Fruit fly (Drosophila melanogaster) whole organism, embryonic: ENCODE results near the gene Pp4-19C.

Experiments
- Antp ChIP-seq: fragments of 200-800 bp; sonication (Bioruptor generic); optimal IDR thresholded peaks from 3 replicates; lab custom pipeline; 2016; ENCODE audit warnings: missing biosample characterization, missing genetic modification characterization
- BEAF-32 ChIP-seq: fragments of 200-800 bp; sonication (Bioruptor generic); optimal IDR thresholded peaks from 3 replicates; lab custom pipeline; 2017; ENCODE audit warnings: missing biosample characterization, missing genetic modification characterization, mild to moderate bottlenecking, moderate library complexity, missing genetic modification reagents
- CG11093 ChIP-seq: fragments of 200-800 bp; sonication (Bioruptor generic); IDR thresholded peaks from 3 replicates; pipeline ENCODE4 v1.3.6; 2022; ENCODE audit warnings: missing biosample characterization, missing genetic modification characterization
- CG11696 ChIP-seq: fragments of 200-800 bp; sonication (Bioruptor generic); IDR thresholded peaks from 2 replicates; pipeline ENCODE4 v1.3.6; 2022; ENCODE audit warnings: missing biosample characterization, missing genetic modification characterization
- CG13296 ChIP-seq: fragments of 200-800 bp; sonication (Bioruptor generic); optimal IDR thresholded peaks from 3 replicates; lab custom pipeline; 2018; ENCODE audit warnings: missing biosample characterization, mild to moderate bottlenecking, missing genetic modification characterization
- CG15514 ChIP-seq: fragments of 200-800 bp; sonication (Bioruptor generic); optimal IDR thresholded peaks from 3 replicates; lab custom pipeline; 2017; ENCODE audit warnings: missing biosample characterization, missing genetic modification characterization, mild to moderate bottlenecking, moderate library complexity, missing genetic modification reagents
- CG16779 ChIP-seq: fragments of 200-800 bp; sonication (Bioruptor generic); IDR thresholded peaks from 2 replicates; pipeline ENCODE4 v1.3.6; 2022; ENCODE audit warnings: missing biosample characterization, missing genetic modification characterization
- CG16813 ChIP-seq: fragments of 200-800 bp; sonication (Bioruptor generic); IDR thresholded peaks from 3 replicates; pipeline ENCODE4 v1.3.6; 2022; ENCODE audit warnings: missing biosample characterization, missing genetic modification characterization; ENCODE audit not compliant: partially characterized antibody
- CG16863 ChIP-seq: fragments of 200-800 bp; sonication (Bioruptor generic); optimal IDR thresholded peaks from 3 replicates; lab custom pipeline; 2016; ENCODE audit warnings: missing biosample characterization, missing genetic modification characterization
- CG17328 ChIP-seq: fragments of 200-800 bp; sonication (Bioruptor generic); IDR thresholded peaks from 2 replicates; pipeline ENCODE4 v1.3.6; 2022; ENCODE audit warnings: missing biosample characterization, missing genetic modification characterization
- CG17829 ChIP-seq: fragments of 200-800 bp; optimal IDR thresholded peaks from 2 replicates; lab custom pipeline; 2019; ENCODE audit warnings: missing biosample characterization, mild to moderate bottlenecking, missing genetic modification characterization, moderate library complexity
- CG18011 ChIP-seq: fragments of 200-800 bp; sonication (Bioruptor generic); optimal IDR thresholded peaks from 2 replicates; lab custom pipeline; 2017; ENCODE audit warnings: missing biosample characterization, missing genetic modification characterization, mild to moderate bottlenecking, moderate library complexity, missing genotype
- CG18619 ChIP-seq: fragments of 200-800 bp; sonication (Bioruptor generic); optimal IDR thresholded peaks from 3 replicates; lab custom pipeline; 2017; ENCODE audit warnings: missing biosample characterization, mild to moderate bottlenecking, missing genetic modification characterization
- CG2889 ChIP-seq: fragments of 200-800 bp; sonication (Bioruptor generic); IDR thresholded peaks from 3 replicates; pipeline ENCODE4 v1.3.6; 2022; ENCODE audit warnings: missing biosample characterization, missing genetic modification characterization
- CG3065 ChIP-seq: fragments of 200-800 bp; sonication (Bioruptor generic); optimal IDR thresholded peaks from 2 replicates; lab custom pipeline; 2016; ENCODE audit warnings: missing biosample characterization, missing genetic modification characterization
- CG32772 ChIP-seq: fragments of 200-800 bp; sonication (Bioruptor generic); IDR thresholded peaks from 2 replicates; pipeline ENCODE4 v1.3.6; 2022; ENCODE audit warnings: missing biosample characterization, missing genetic modification characterization
- CG3995 ChIP-seq: fragments of 200-800 bp; sonication (Bioruptor generic); optimal IDR thresholded peaks from 3 replicates; lab custom pipeline; 2016; ENCODE audit warnings: missing biosample characterization, missing genetic modification characterization
- CG6175 ChIP-seq: fragments of 200-800 bp; sonication (Bioruptor generic); IDR thresholded peaks from 3 replicates; pipeline ENCODE4 v1.3.6; 2022; ENCODE audit warnings: missing biosample characterization, missing genetic modification characterization
- CG7372 ChIP-seq: fragments of 200-800 bp; sonication (Bioruptor generic); IDR thresholded peaks from 2 replicates; pipeline ENCODE4 v1.3.6; 2022; ENCODE audit warnings: missing biosample characterization, missing genetic modification characterization
- CG7745 ChIP-seq: fragments of 200-800 bp; sonication (Bioruptor generic); optimal IDR thresholded peaks from 2 replicates; lab custom pipeline; 2018; ENCODE audit warnings: missing biosample characterization, mild to moderate bottlenecking, missing genetic modification characterization, moderate library complexity
- CG8924 ChIP-seq: fragments of 200-800 bp; optimal IDR thresholded peaks from 3 replicates; lab custom pipeline; 2019; ENCODE audit warnings: missing biosample characterization, mild to moderate bottlenecking, missing genetic modification characterization, moderate library complexity
- CTCF ChIP-seq: fragments of 200-800 bp; sonication (Bioruptor generic); optimal IDR thresholded peaks from 2 replicates; lab custom pipeline; 2017; ENCODE audit warnings: missing biosample characterization, mild to moderate bottlenecking, missing genetic modification characterization, moderate library complexity
- Chrac-16 ChIP-seq: fragments of 200-800 bp; sonication (Bioruptor generic); optimal IDR thresholded peaks from 3 replicates; lab custom pipeline; 2016; ENCODE audit warnings: missing biosample characterization, missing genetic modification characterization
- Dad ChIP-seq: fragments of 200-800 bp; sonication (Bioruptor generic); optimal IDR thresholded peaks from 3 replicates; lab custom pipeline; 2016; ENCODE audit warnings: missing biosample characterization, missing genetic modification characterization
- Dfd ChIP-seq, 2 experiments: fragments of >200 bp; optimal IDR thresholded peaks; 2 replicates each; lab custom pipeline; 2017; ENCODE audit warnings: missing biosample characterization in 2 of 2, missing genetic modification characterization in 2 of 2
- Doc2 ChIP-seq: fragments of 200-800 bp; sonication (Bioruptor generic); IDR thresholded peaks from 2 replicates; pipeline ENCODE4 v1.3.6; 2022; ENCODE audit warnings: missing biosample characterization, missing genetic modification characterization
- E2f2 ChIP-seq: fragments of 200-800 bp; sonication (Bioruptor generic); IDR thresholded peaks from 2 replicates; pipeline ENCODE4 v1.3.6; 2022; ENCODE audit warnings: missing biosample characterization, missing genetic modification characterization
- Hey ChIP-seq: fragments of 200-800 bp; sonication (Bioruptor generic); optimal IDR thresholded peaks from 3 replicates; lab custom pipeline; 2018; ENCODE audit warnings: missing biosample characterization, mild to moderate bottlenecking, missing genetic modification characterization
- Jarid2 ChIP-seq: fragments of 200-800 bp; sonication (Bioruptor generic); optimal IDR thresholded peaks from 3 replicates; lab custom pipeline; 2017; ENCODE audit warnings: mild to moderate bottlenecking, missing biosample characterization, missing genetic modification reagents, missing genetic modification characterization
- Lim3 ChIP-seq: fragments of 200-800 bp; sonication (Bioruptor generic); IDR thresholded peaks from 2 replicates; pipeline ENCODE4 v1.3.6; 2022; ENCODE audit warnings: missing biosample characterization, missing genetic modification characterization
- Mad ChIP-seq: fragments of 200-800 bp; sonication (Bioruptor generic); optimal IDR thresholded peaks from 2 replicates; lab custom pipeline; 2016; ENCODE audit warnings: missing biosample characterization, missing genetic modification characterization
- Mrtf ChIP-seq: fragments of 200-800 bp; sonication (Bioruptor generic); IDR thresholded peaks from 3 replicates; pipeline ENCODE4 v1.3.6; 2022; ENCODE audit warnings: missing biosample characterization, missing genetic modification characterization
- Rfx ChIP-seq: fragments of 200-800 bp; sonication (Bioruptor generic); IDR thresholded peaks from 2 replicates; pipeline ENCODE4 v1.3.6; 2022; ENCODE audit warnings: missing biosample characterization, missing genetic modification characterization
- amos ChIP-seq: fragments of 200-800 bp; sonication (Bioruptor generic); IDR thresholded peaks from 2 replicates; pipeline ENCODE4 v1.3.6; 2022; ENCODE audit warnings: missing biosample characterization, missing genetic modification characterization; ENCODE audit not compliant: partially characterized antibody
- chinmo ChIP-seq: fragments of 200-800 bp; sonication (Bioruptor generic); IDR thresholded peaks from 4 replicates; pipeline ENCODE4 v1.3.6; 2022; ENCODE audit warnings: missing biosample characterization, missing genetic modification characterization; ENCODE audit not compliant: partially characterized antibody
- dpn ChIP-seq, 2 experiments: fragments of 200-800 bp; sonication (Bioruptor generic); optimal IDR thresholded peaks; 3 replicates each; lab custom pipeline; 2016; ENCODE audit warnings: missing biosample characterization in 2 of 2, missing genetic modification characterization in 2 of 2
- exex ChIP-seq: fragments of 200-800 bp; sonication (Bioruptor generic); optimal IDR thresholded peaks from 4 replicates; lab custom pipeline; 2018; ENCODE audit warnings: missing biosample characterization, mild to moderate bottlenecking, missing genetic modification characterization, moderate library complexity
- fd102C ChIP-seq: fragments of 200-800 bp; sonication (Bioruptor generic); optimal IDR thresholded peaks from 2 replicates; lab custom pipeline; 2018; ENCODE audit warnings: missing biosample characterization, mild to moderate bottlenecking, missing genetic modification characterization, moderate library complexity
- ftz-f1 ChIP-seq: fragments of 200-800 bp; sonication (Bioruptor generic); optimal IDR thresholded peaks from 2 replicates; lab custom pipeline; 2016; ENCODE audit warnings: missing biosample characterization, missing genetic modification characterization
- gcm ChIP-seq: fragments of 200-800 bp; sonication (Bioruptor generic); optimal IDR thresholded peaks from 2 replicates; lab custom pipeline; 2019; ENCODE audit warnings: missing biosample characterization, mild to moderate bottlenecking, missing genetic modification characterization, moderate library complexity
- gcm2 ChIP-seq: fragments of 200-800 bp; sonication (Bioruptor generic); optimal IDR thresholded peaks from 2 replicates; lab custom pipeline; 2016; ENCODE audit warnings: missing biosample characterization, missing genetic modification characterization
- grau ChIP-seq: fragments of 200-800 bp; optimal IDR thresholded peaks from 3 replicates; lab custom pipeline; 2019; ENCODE audit warnings: missing biosample characterization, mild to moderate bottlenecking, missing genetic modification characterization, moderate library complexity
- lbe ChIP-seq: fragments of 200-800 bp; sonication (Bioruptor generic); optimal IDR thresholded peaks from 2 replicates; lab custom pipeline; 2016; ENCODE audit warnings: missing biosample characterization, mild to moderate bottlenecking, missing genetic modification characterization
- lmd ChIP-seq: fragments of 200-800 bp; sonication (Bioruptor generic); IDR thresholded peaks from 2 replicates; pipeline ENCODE4 v1.3.6; 2022; ENCODE audit warnings: missing biosample characterization, missing genetic modification characterization
- mld ChIP-seq: fragments of 200-800 bp; sonication (Bioruptor generic); IDR thresholded peaks from 3 replicates; pipeline ENCODE4 v1.3.6; 2022; ENCODE audit warnings: missing biosample characterization, missing genetic modification characterization; ENCODE audit not compliant: partially characterized antibody
- p53 ChIP-seq: fragments of 200-800 bp; sonication (Bioruptor generic); optimal IDR thresholded peaks from 2 replicates; lab custom pipeline; 2016; ENCODE audit warnings: missing biosample characterization, missing genetic modification characterization
- peb ChIP-seq: fragments of 200-800 bp; sonication (Bioruptor generic); IDR thresholded peaks from 2 replicates; pipeline ENCODE4 v1.3.6; 2022; ENCODE audit warnings: missing biosample characterization, missing genetic modification characterization
- scrt ChIP-seq: fragments of 200-800 bp; sonication (Bioruptor generic); optimal IDR thresholded peaks from 2 replicates; lab custom pipeline; 2018; ENCODE audit warnings: missing biosample characterization, mild to moderate bottlenecking, missing genetic modification characterization, moderate library complexity
- sens ChIP-seq: fragments of 200-800 bp; sonication (Bioruptor generic); peaks from one replicate; lab custom pipeline; 2016; ENCODE audit warnings: missing biosample characterization, missing genetic modification characterization
- so ChIP-seq: fragments of 200-800 bp; sonication (Bioruptor generic); IDR thresholded peaks from 3 replicates; pipeline ENCODE4 v1.3.6; 2022; ENCODE audit warnings: missing biosample characterization, missing genetic modification characterization
- tna ChIP-seq: fragments of 200-800 bp; sonication (Bioruptor generic); IDR thresholded peaks from 2 replicates; pipeline ENCODE4 v1.3.6; 2022; ENCODE audit warnings: missing biosample characterization, missing genetic modification characterization; ENCODE audit not compliant: partially characterized antibody
- ttk ChIP-seq: fragments of 200-800 bp; sonication (Bioruptor generic); IDR thresholded peaks from 2 replicates; pipeline ENCODE4 v2.1.2; 2022; ENCODE audit warnings: missing biosample characterization, missing genetic modification characterization

The Pp4-19C gene

DNA sequence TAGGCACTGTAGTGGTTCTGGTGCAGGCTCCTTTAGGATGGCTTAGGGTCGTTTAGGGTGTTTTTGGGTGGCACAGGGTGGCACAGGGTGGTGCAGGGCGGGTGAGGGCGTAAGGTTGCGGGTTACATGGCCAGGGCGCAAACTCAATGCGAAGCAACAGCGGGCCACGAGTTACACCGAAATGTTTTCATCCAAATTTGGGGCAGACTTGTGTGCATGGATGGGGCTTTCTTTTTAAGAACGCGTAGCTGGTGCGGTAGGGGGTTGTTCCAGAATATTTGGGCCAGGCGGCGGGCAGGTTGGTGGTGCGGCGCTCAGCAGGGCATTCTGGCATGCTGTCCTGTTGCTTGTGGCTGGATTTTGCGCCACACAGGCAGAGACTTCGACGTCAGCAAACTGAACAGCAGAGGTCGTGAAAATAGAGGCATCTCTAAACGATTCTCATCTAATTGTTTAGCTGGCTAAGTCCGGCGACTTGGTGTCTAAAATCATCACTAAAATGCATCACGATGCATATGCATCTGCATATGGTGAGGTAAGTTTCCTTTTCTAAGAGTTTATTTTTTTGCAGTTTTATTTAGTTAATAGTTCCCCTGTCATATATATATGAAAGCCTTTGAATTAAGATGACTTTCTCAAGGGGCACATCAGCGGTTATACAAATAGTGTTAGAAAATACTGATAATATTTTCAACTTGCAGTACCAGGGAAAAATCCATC, 24.2 kb upstream of the Pp4-19C start (continued):
- TF ChIP-seq exex (tag; lab: Kevin White, UChicago): no peak
- TF ChIP-seq chinmo: no peak
- TF ChIP-seq CG32772 (GFP tag; lab: Robert Waterston, UW): no peak
- TF ChIP-seq Dfd (GFP tag; optimal IDR thresholded peaks at IDR 0.05; lab: Kevin White, UChicago): no peak
- no peak for TF ChIP-seq Mad (GFP tag; lab: Kevin White, UChicago)
- TF ChIP-seq CG3995: no peak
- no peak for TF ChIP-seq Mrtf (GFP tag; lab: Robert Waterston, UW)
- TF ChIP-seq BEAF-32: no peak
- no peak for TF ChIP-seq CTCF (GFP tag; lab: Kevin White, UChicago)
- TF ChIP-seq E2f2: no peak
- TF ChIP-seq Rfx (GFP tag; lab: Robert Waterston, UW): no peak
- no peak for TF ChIP-seq CG8924
- TF ChIP-seq Lim3 (GFP tag; lab: Robert Waterston, UW): no peak
- no peak for TF ChIP-seq CG11093 (GFP tag; lab: Robert Waterston, UW)
- no peak for TF ChIP-seq Hey
- peak; percentile 86 for TF ChIP-seq scrt (GFP tag; lab: Kevin White, UChicago)
- TF ChIP-seq peb (GFP tag; lab: Robert Waterston, UW): no peak
- no peak for TF ChIP-seq fd102C (GFP tag; lab: Kevin White, UChicago)
- TF ChIP-seq CG3065 (GFP tag; lab: Kevin White, UChicago): no peak
- no peak for TF ChIP-seq CG16779 (GFP tag; lab: Robert Waterston, UW)
- TF ChIP-seq CG16813: no peak
- TF ChIP-seq CG15514 (GFP tag; lab: Kevin White, UChicago): no peak
- no peak for TF ChIP-seq p53
- TF ChIP-seq dpn (GFP tag; optimal IDR thresholded peaks at IDR 0.05; lab: Kevin White, UChicago): no peak
- no peak for TF ChIP-seq CG7372 (GFP tag; lab: Robert Waterston, UW)
- TF ChIP-seq CG17829 (tag; lab: Kevin White, UChicago): no peak
- TF ChIP-seq CG2889 (GFP tag; lab: Robert Waterston, UW): no peak
- no peak for TF ChIP-seq ttk
- peak; percentile 42 for TF ChIP-seq sens (GFP tag; lab: Kevin White, UChicago)
- no peak for TF ChIP-seq mld (GFP tag; lab: Robert Waterston, UW)
- no peak for TF ChIP-seq Jarid2 (GFP tag; lab: Kevin White, UChicago)
- no peak for TF ChIP-seq amos (GFP tag; lab: Robert Waterston, UW)
- no peak for TF ChIP-seq tna
- TF ChIP-seq so (GFP tag; lab: Robert Waterston, UW): no peak
- TF ChIP-seq lmd (GFP tag; lab: Robert Waterston, UW): no peak
- no peak for TF ChIP-seq gcm (GFP tag; lab: Kevin White, UChicago)
- no peak for TF ChIP-seq CG11696 (GFP tag; lab: Robert Waterston, UW)
- no peak for TF ChIP-seq ftz-f1 (GFP tag; lab: Kevin White, UChicago)
- no peak for TF ChIP-seq CG16863 (GFP tag; lab: Kevin White, UChicago)
- TF ChIP-seq grau (tag; lab: Kevin White, UChicago): peak; percentile 31
- TF ChIP-seq Chrac-16 (GFP tag; lab: Kevin White, UChicago): no peak
- TF ChIP-seq CG6175: no peak
- no peak for TF ChIP-seq gcm2
- no peak for TF ChIP-seq Doc2 (GFP tag; lab: Robert Waterston, UW)
- TF ChIP-seq CG13296: peak; percentile 2
- TF ChIP-seq lbe (GFP tag; lab: Kevin White, UChicago): no peak
- peak; percentile 30 for TF ChIP-seq CG18619 (GFP tag; lab: Kevin White, UChicago)
- no peak for TF ChIP-seq CG18011 (GFP tag; lab: Kevin White, UChicago)
- no peak for TF ChIP-seq CG17328
- no peak for TF ChIP-seq Dad (GFP tag; lab: Kevin White, UChicago)
- TF ChIP-seq Antp (GFP tag; lab: Kevin White, UChicago): no peak
- TF ChIP-seq CG7745 (tag; lab: Kevin White, UChicago): no peak
